Worm (Caenorhabditis elegans): ENCODE results near the gene smoc-1.

DNA sequence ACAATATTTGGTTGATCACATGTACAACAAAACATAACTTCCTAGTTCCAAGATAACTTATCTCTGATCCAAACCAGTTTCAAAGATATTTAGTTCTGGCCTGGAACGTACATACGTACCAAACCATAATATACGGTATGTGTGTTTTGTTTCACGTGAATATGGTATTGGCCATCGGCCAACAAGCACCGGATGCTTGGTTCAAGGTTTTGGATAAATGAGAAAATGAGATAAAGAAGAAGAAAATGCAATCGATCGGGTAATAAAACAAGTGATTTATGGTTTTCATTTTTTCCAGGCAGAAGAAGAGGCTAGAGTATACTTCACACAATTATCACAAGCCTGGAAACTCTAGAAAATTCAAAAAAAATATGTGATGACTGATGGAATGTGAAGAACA is 37.9 kb downstream of the smoc-1 start:
- TF ChIP-seq lin-15B (tag; optimal IDR thresholded peaks at IDR 0.05) (no peak), aly-2 (tag; optimal IDR thresholded peaks at IDR 0.05) (no peak), ceh-82 (tag; optimal IDR thresholded peaks at IDR 0.05) (no peak), eor-1 (tag; optimal IDR thresholded peaks at IDR 0.05) (no peak), elt-3 (tag; optimal IDR thresholded peaks at IDR 0.05) (no peak), sea-2 (GFP tag; optimal IDR thresholded peaks at IDR 0.05) (no peak), nhr-77 (tag; optimal IDR thresholded peaks at IDR 0.05) (no peak), jun-1 (tag; optimal IDR thresholded peaks at IDR 0.05) (no peak)
